Fruit fly (Drosophila melanogaster): ENCODE results near the gene ttk.

ttk gene

DNA sequence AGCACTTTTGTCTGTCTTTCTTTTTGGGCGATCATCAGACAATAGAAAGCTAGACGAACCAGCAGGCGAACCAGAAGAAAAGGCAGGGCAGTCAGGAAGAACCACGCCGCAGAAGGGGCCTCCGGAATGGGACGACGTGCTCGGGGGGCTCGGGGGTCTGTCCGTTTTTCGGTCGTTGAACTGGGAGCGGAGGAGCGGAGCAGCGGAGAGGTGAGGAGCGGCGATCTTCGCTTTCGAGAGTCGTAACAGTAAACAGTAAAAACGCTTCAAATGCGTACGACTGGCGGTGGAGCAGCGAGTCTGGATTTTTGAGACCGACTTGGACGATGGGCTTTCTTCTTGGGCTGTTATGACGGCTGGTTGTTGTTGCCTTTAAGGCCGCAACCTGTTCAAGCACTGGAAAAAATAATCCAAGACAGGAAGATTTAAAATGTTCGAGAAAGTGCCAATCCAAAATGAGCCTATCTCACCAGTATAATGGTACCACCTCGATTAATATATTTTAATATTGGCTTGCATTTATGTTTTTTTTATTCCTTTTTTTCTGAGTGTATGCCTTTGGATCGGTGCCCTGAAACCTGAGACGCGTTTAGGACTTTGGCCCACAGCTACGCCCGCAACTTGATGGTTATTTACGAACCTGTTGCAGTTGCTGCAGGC is 26.8 kb upstream of the ttk start (continued):
- TF ChIP-seq C15 (GFP tag; IDR thresholded peaks at IDR 0.05), result no peak
- no peak for TF ChIP-seq CG31224 (GFP tag; IDR thresholded peaks at IDR 0.05)
- TF ChIP-seq nom (GFP tag; optimal IDR thresholded peaks at IDR 0.05), result peak; percentile 79
- TF ChIP-seq Mad (GFP tag; optimal IDR thresholded peaks at IDR 0.05), result peak; percentile 88
- no peak for TF ChIP-seq CG13894 (tag; optimal IDR thresholded peaks at IDR 0.05)
- no peak for TF ChIP-seq cas (GFP tag; IDR thresholded peaks at IDR 0.05)
- peak; percentile 84 for TF ChIP-seq CG12942 (GFP tag; optimal IDR thresholded peaks at IDR 0.05)
- TF ChIP-seq sr (GFP tag; IDR thresholded peaks at IDR 0.05), result no peak
- peak; percentile 75 for TF ChIP-seq H15 (GFP tag; IDR thresholded peaks at IDR 0.05)
- TF ChIP-seq CG8089 (GFP tag; optimal IDR thresholded peaks at IDR 0.05), result peak; percentile 90
- peak; percentile 47 for TF ChIP-seq cwo (GFP tag; optimal IDR thresholded peaks at IDR 0.05)
- TF ChIP-seq Ptx1 (GFP tag; IDR thresholded peaks at IDR 0.05), result peak; percentile 65
- peak; percentile 91 for TF ChIP-seq Chrac-16 (GFP tag; optimal IDR thresholded peaks at IDR 0.05)
- TF ChIP-seq CG10147 (GFP tag; optimal IDR thresholded peaks at IDR 0.05), result peak; percentile 62
- TF ChIP-seq Ets97D (GFP tag; optimal IDR thresholded peaks at IDR 0.05), result peak; percentile 54
- TF ChIP-seq D19A (tag; optimal IDR thresholded peaks at IDR 0.05), result peak; percentile 89
- peak; percentile 87 for TF ChIP-seq CG8359 (GFP tag; optimal IDR thresholded peaks at IDR 0.05; ENCODE audit: borderline replicate concordance)
- TF ChIP-seq gt (GFP tag; IDR thresholded peaks at IDR 0.05), result peak; percentile 72
- TF ChIP-seq sens (GFP tag), result peak; percentile 99
- peak; percentile 92 for TF ChIP-seq CG5245 (GFP tag; optimal IDR thresholded peaks at IDR 0.05)
- TF ChIP-seq CG14050 (GFP tag; IDR thresholded peaks at IDR 0.05), result peak; percentile 60; the same call in 2 of the 3 replicates
- TF ChIP-seq CG4730 (GFP tag; IDR thresholded peaks at IDR 0.05), result peak; percentile 72
- TF ChIP-seq CG17829 (tag; optimal IDR thresholded peaks at IDR 0.05), result peak; percentile 94
- peak; percentile 59 for TF ChIP-seq stwl (tag; optimal IDR thresholded peaks at IDR 0.05)
- no peak for TF ChIP-seq Oaz (GFP tag; IDR thresholded peaks at IDR 0.05)
- peak; percentile 87 for TF ChIP-seq CG10267 (tag; optimal IDR thresholded peaks at IDR 0.05)
- TF ChIP-seq ewg (GFP tag; optimal IDR thresholded peaks at IDR 0.05), result peak; percentile 84
- peak; percentile 94 for TF ChIP-seq CG14710 (tag; optimal IDR thresholded peaks at IDR 0.05)
- TF ChIP-seq HmgZ (tag; optimal IDR thresholded peaks at IDR 0.05), result peak; percentile 66
- TF ChIP-seq slbo (GFP tag; IDR thresholded peaks at IDR 0.05), result no peak
- TF ChIP-seq Side (GFP tag; optimal IDR thresholded peaks at IDR 0.05), result peak; percentile 82
- TF ChIP-seq Hey (tag; optimal IDR thresholded peaks at IDR 0.05), result peak; percentile 0
- no peak for TF ChIP-seq al (GFP tag; IDR thresholded peaks at IDR 0.05)
- TF ChIP-seq CG6683 (GFP tag; optimal IDR thresholded peaks at IDR 0.05), result peak; percentile 40
- TF ChIP-seq CG34422 (GFP tag; IDR thresholded peaks at IDR 0.05), result peak; percentile 75; the same call in 2 of the 3 replicates
- no peak for TF ChIP-seq zen2 (GFP tag; IDR thresholded peaks at IDR 0.05; ENCODE audit: partially characterized antibody)
- TF ChIP-seq CG16813 (GFP tag; IDR thresholded peaks at IDR 0.05; ENCODE audit: partially characterized antibody), result no peak
- TF ChIP-seq ems (GFP tag; optimal IDR thresholded peaks at IDR 0.05), result peak; percentile 82
- TF ChIP-seq CG11695 (GFP tag; IDR thresholded peaks at IDR 0.05), result peak; percentile 67; the same call in 2 of the 3 replicates
- TF ChIP-seq hbn (GFP tag; IDR thresholded peaks at IDR 0.05; ENCODE audit: partially characterized antibody), result no peak
- peak; percentile 79 for TF ChIP-seq Max (GFP tag; optimal IDR thresholded peaks at IDR 0.05)
- no peak for TF ChIP-seq pan (optimal IDR thresholded peaks at IDR 0.05)
- peak in 1 of 2 experiments; percentile 18 for TF ChIP-seq pan (GFP tag; optimal IDR thresholded peaks at IDR 0.05 in 1 of 2, IDR thresholded peaks at IDR 0.05 in 1 of 2)
- TF ChIP-seq jumu (GFP tag; optimal IDR thresholded peaks at IDR 0.05), result peak; percentile 80
- peak; percentile 92 for TF ChIP-seq CG10959 (GFP tag; IDR thresholded peaks at IDR 0.05)
- peak; percentile 26 for TF ChIP-seq caup (GFP tag; optimal IDR thresholded peaks at IDR 0.05; ENCODE audit: severe bottlenecking)
- TF ChIP-seq Aef1 (GFP tag; IDR thresholded peaks at IDR 0.05), result peak; percentile 53; the same call in 2 of the 3 replicates
- no peak for TF ChIP-seq Sin3A (optimal IDR thresholded peaks at IDR 0.05)
- TF ChIP-seq en (GFP tag; optimal IDR thresholded peaks at IDR 0.05), result peak; percentile 83
- TF ChIP-seq Dad (GFP tag; optimal IDR thresholded peaks at IDR 0.05), result peak; percentile 85
- peak; percentile 83 for TF ChIP-seq Awh (GFP tag; IDR thresholded peaks at IDR 0.05)

Measured in whole organism, embryonic.